Fruit fly (Drosophila melanogaster): Measurements from ENCODE around the gene Alp12.

DNA sequence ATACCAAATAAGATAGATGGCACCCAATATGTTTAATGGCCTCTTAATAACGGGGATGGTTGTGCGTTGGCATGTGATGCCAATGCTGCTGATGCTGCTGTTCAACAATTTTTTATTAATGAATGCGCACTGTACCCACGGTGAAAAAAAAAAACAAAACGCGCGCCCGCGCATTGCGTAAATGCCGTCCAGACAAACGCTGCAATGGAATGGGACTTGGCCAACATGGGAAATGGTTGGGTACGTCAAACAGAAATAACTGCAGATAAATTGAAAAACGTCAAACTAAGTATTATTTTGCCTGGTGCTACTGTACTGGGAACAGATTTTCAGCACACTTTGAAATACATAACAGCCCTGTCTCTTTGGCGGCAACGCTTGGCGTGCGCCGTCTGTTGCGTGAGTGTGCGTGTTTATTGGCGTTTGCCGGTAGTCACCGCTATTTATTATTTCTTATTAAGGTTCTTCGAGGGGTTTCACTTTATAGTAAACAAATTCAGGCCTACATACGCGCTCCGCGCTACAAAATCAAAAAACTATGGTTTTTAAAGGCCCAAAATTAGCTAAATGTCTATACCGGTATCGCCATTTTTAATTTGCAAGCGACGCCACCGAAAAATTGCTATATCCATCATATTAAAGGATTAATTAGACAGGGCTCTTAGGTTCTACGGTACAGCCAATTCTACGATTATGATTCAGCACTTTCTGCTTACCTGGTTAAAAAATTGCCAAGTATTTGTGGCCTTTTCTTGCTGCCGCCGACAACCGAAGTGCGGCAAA lies 28.9 kb downstream of the Alp12 start:
- TF ChIP-seq CG8478 (optimal IDR thresholded peaks at IDR 0.05) = no peak
- no peak for TF ChIP-seq CTCF (optimal IDR thresholded peaks at IDR 0.05)
